Worm (Caenorhabditis elegans) whole organism, L4/young adult: Measurements from ENCODE around the gene mltn-3.

ENCODE experiments used
- W03F9.2 ChIP-seq: fragments of 150-350 bp; optimal IDR thresholded peaks from 2 replicates; lab custom pipeline; 2014; ENCODE audit warnings: missing biosample characterization, missing genetic modification characterization
- him-1 ChIP-seq: sonication (generic microtip); optimal IDR thresholded peaks from 2 replicates; lab custom pipeline; 2016; ENCODE audit warnings: missing genotype, missing genetic modification reagents, missing genetic modification characterization, missing compliant biosample characterization

ce11 chrII:13961567-13961966, 45.4 kb downstream of the mltn-3 start:
- TF ChIP-seq him-1 (no peak), W03F9.2 (no peak)
